Fruit fly (Drosophila melanogaster): ENCODE results near the gene CG32240.
A peak's percentile ranks its signal among the peaks of the same experiment; 100 is the strongest.

The CG32240 gene

dm6 chr3L:4388215-4388614, 6.8 kb upstream of the CG32240 start:
- no peak for TF ChIP-seq CG17801 (GFP tag; optimal IDR thresholded peaks at IDR 0.05; ENCODE audit: partially characterized antibody)

DNA sequence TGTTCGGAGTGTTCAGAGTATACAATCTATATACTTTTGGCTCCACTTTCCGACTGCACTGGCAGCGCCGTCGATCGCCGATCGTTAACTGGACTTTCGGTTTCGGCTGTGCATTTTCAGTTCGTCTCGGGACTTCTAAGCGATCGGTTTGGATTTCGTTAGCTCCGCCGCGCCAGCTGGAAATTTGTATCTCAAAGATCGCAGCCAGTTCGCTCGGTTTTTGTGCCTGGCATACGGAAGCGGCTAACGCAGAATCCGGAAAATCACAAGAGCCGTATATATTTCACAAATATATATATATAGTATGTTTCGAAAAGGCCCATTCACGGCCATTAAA, 2.9 kb upstream of the CG32240 start, which contains the start of gene slow:
TSS of gene slow (plus strand) at position 117 of the 337 bp plus-strand sequence.
- TF ChIP-seq CG17801 (GFP tag; optimal IDR thresholded peaks at IDR 0.05; ENCODE audit: partially characterized antibody) = peak; percentile 12

DNA sequence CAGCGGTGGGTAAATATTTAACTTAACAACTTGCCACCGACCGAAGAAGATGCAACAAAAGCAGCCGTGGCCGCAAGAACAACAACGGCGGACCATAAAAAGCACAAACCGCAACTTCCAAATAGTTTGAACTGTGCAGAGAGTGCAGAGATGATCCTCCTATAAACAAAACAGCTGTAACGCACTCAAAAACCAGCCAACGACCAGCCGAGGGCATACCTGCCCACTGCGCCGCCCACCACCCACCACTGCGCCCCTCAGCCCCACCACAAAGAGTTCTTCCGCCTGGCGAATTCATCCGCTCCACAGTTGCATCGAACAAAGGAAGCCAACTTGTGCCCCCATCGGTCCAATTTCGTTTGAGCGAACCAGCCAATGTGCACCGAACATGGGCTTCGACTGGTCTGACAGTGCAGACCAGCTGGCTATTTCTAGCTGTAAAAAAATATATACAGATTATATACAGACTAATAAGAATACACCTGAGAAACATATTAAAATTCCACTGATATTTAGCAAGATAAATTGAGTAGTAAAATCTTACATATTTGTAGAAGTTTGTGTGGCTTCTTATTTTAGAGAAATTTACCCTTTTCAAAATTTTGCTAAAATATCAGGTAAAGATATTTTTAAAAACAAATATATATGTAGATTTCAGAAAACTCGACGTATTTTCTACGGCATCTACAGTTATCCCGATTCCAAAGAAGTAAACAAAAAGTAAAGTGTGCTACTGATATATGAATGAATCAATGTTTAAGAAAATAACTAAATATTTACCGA, 2.3 kb upstream of the CG32240 start:
- TF ChIP-seq CG17801 (GFP tag; optimal IDR thresholded peaks at IDR 0.05; ENCODE audit: partially characterized antibody) = no peak

DNA sequence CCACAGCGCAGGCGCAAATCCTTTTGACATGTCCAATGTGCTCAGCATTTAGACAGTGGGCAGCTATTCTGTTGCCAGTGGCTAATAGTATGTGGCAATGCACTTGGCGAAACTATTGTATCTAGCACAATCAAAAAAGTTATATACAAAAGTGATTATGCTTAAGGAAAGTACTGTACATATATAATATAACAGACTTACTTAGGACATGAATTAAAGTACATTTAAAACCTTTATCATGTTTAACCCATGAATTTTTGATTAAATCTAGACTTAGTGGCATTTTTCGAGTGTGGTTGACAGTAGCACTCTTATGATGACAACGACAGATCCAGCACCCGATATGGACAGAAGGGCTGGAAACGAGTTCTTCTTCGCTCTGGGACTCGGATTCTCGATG, 1.7 kb upstream of the CG32240 start:
- TF ChIP-seq CG17801 (GFP tag; optimal IDR thresholded peaks at IDR 0.05; ENCODE audit: partially characterized antibody) = no peak

DNA sequence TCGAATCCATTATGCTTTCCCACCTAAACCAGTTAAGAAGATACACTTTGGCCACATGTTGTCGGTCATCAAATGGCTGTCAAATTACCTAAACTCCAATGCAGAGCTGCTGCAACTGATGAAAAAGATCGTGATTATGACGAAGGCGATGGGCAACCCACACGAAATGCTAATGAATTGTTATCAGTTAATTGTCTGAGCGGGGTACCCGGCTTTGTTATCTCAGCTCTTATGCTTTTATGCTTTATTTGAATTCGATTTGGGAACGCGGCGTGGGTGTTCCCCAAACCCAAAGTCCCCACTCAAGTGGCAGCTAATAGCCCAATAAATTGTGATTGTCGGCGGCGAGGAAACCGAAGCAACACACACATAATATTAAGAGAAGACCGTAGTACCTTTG, 1.2 kb upstream of the CG32240 start:
- TF ChIP-seq CG17801 (GFP tag; optimal IDR thresholded peaks at IDR 0.05; ENCODE audit: partially characterized antibody) = no peak

- no peak for TF ChIP-seq CG17801 (GFP tag; optimal IDR thresholded peaks at IDR 0.05; ENCODE audit: partially characterized antibody)
Measured at dm6 chr3L:4380231-4380645, 1.2 kb downstream of the CG32240 start, which contains the start of gene DopEcR. Gene DopEcR (minus strand): TSS chr3L:4380387.

dm6 chr3L:4378895-4379294, 2.5 kb downstream of the CG32240 start:
- no peak for TF ChIP-seq CG17801 (GFP tag; optimal IDR thresholded peaks at IDR 0.05; ENCODE audit: partially characterized antibody)

DNA sequence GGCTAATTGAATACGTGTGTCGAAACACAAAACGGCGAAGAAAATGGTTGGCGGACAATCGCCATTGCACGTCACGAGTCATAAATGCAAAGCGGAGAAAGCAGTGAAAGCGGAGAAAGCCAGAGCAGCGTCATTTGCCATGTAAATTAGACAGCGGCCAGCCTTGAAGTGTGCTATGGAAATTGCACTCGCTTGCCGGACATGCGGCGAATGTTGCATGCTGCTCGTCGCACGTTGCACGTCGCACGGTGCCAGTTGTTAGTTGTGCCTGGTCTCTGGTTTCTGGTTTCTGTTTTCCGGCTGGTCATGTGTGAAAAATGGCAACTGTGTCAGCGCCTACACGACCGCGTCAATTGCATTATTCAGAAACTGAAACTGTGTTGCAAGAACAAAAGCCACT, 3.9 kb downstream of the CG32240 start:
- TF ChIP-seq CG17801 (GFP tag; optimal IDR thresholded peaks at IDR 0.05; ENCODE audit: partially characterized antibody) = no peak

- TF ChIP-seq CG17801 (GFP tag; optimal IDR thresholded peaks at IDR 0.05; ENCODE audit: partially characterized antibody) = no peak
Measured at dm6 chr3L:4375675-4376366, 5.6 kb downstream of the CG32240 start.

dm6 chr3L:4371978-4372377, 9.5 kb downstream of the CG32240 start:
- no peak for TF ChIP-seq CG17801 (GFP tag; optimal IDR thresholded peaks at IDR 0.05; ENCODE audit: partially characterized antibody)

DNA sequence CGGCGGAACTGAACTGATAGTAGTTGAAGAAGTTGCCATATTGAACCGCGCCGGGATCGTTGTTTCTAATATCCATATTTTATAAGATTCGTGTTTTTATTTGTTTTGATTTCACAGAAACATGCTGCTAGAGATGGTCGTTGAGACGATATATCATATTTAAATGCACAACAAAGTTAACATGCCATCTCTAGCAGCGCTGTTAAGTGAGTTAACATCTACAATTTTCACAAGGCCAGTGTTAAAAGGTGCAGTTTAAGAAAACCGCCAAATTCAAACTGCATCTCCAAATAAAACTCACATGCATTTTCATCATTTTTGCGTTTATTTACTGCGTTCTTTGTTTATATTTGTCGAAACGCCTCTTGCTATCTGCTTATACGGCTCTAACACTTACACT, 14.1 kb downstream of the CG32240 start, which contains the start of gene CG11342:
TSS of gene CG11342 (minus strand) at position 120 of the 400 bp plus-strand sequence.
- no peak for TF ChIP-seq CG17801 (GFP tag; optimal IDR thresholded peaks at IDR 0.05; ENCODE audit: partially characterized antibody)

- TF ChIP-seq CG17801 (GFP tag; optimal IDR thresholded peaks at IDR 0.05; ENCODE audit: partially characterized antibody) = no peak
Measured at dm6 chr3L:4365197-4365596, 16.2 kb downstream of the CG32240 start, which contains the start of gene CG33514. Gene CG33514 (plus strand): TSS chr3L:4365434.

DNA sequence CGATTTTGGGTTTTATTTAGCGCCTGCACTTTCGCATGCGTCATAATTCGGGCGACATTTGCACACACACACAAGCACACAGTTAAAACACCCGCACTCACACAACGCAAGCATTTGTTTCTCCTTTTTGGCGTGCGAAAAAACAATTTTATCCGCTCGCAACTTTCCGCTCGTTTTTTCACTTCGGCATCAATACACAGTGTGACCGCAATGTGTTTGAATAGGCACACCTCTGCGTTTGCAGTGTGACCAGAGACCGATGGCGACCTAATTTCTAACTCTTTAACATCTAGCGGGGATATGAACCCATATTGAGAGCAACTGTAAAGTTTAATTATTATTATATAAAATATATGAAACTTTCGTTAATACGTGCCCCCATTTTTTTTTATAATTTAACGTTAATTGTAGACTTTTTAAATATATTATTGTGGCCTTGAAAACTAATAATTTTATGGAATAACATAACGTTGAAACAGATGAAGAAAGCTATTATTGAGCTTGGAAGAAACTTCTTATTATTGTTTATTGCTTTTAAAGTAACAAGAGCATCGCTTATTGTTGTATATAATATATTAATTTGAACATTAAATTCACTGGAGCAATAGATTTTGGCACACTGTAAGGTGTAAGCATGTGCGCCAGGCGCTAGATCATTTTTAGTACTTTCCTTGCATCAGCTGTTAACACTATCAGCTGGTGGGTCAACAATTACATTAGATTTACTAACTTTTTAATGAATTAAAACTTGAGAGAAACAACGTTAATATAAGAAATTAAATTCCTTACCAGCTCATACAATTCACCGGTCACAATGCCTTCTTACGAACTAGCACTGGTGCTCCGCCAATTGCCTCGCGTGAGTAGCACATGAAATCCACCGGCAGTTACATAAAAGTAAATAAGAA, 17.3 kb downstream of the CG32240 start, which contains the start of the genes Cip4 and mRpS6:
TSS of gene Cip4 (minus strand) at position 216 of the 908 bp plus-strand sequence.
TSS of gene mRpS6 (plus strand) at position 664 of the 908 bp plus-strand sequence.
- no peak for TF ChIP-seq CG17801 (GFP tag; optimal IDR thresholded peaks at IDR 0.05; ENCODE audit: partially characterized antibody)

DNA sequence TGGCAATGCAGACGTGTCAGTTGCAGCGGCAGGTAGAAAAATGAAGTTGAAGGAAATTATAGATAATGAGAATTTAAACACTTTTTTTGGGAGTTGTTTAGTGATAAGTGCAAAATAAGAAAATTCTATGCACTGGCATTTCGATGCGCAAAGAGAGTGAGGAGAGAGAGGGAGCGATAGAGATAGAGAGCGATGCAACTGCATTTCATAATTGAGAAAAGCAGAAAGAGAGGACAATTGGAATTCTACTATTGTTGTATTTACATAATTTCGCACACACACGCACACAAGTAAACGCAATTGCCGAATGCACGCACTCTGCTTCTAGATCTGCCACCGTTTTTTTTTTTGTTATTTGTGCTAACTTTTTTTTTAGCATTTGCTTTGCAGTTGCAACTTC, 17.9 kb downstream of the CG32240 start:
- no peak for TF ChIP-seq CG17801 (GFP tag; optimal IDR thresholded peaks at IDR 0.05; ENCODE audit: partially characterized antibody)

- no peak for TF ChIP-seq CG17801 (GFP tag; optimal IDR thresholded peaks at IDR 0.05; ENCODE audit: partially characterized antibody)
Measured at dm6 chr3L:4362937-4363336, 18.5 kb downstream of the CG32240 start.
